Worm (Caenorhabditis elegans) whole organism, young adult: ENCODE data around the gene nlp-81.

Source experiments
- C17E4.6 ChIP-seq: fragments of 200-800 bp; sonication (Bioruptor generic); IDR thresholded peaks from 2 replicates; pipeline ENCODE4 v1.3.6; 2022; ENCODE audit warnings: missing genetic modification reagents, missing genetic modification characterization, missing compliant biosample characterization
- D2030.7 ChIP-seq: fragments of 200-800 bp; sonication (Bioruptor generic); IDR thresholded peaks from 2 replicates; pipeline ENCODE4 v1.3.6; 2022; ENCODE audit warnings: missing genetic modification reagents, missing genetic modification characterization, missing compliant biosample characterization
- F33H1.4 ChIP-seq: fragments of 200-800 bp; sonication (Bioruptor generic); IDR thresholded peaks from 2 replicates; pipeline ENCODE4 v1.3.6; 2022; ENCODE audit warnings: missing genetic modification reagents, missing genetic modification characterization, missing compliant biosample characterization
- F52B5.7 ChIP-seq: sonication (generic microtip); optimal IDR thresholded peaks from 2 replicates; lab custom pipeline; 2016; ENCODE audit warnings: mild to moderate bottlenecking, missing genetic modification characterization, missing compliant biosample characterization
- efl-1 ChIP-seq: fragments of 150-350 bp; optimal IDR thresholded peaks from 2 replicates; lab custom pipeline; 2014; ENCODE audit warnings: missing biosample characterization, missing genetic modification reagents, missing genetic modification characterization
- lin-54 ChIP-seq: fragments of 200-800 bp; sonication (Bioruptor generic); optimal IDR thresholded peaks from 2 replicates; lab custom pipeline; 2018; ENCODE audit warnings: mild to moderate bottlenecking, missing genetic modification characterization, missing compliant biosample characterization
- mes-4 ChIP-seq: sonication (generic microtip); optimal IDR thresholded peaks from 2 replicates; lab custom pipeline; 2016; ENCODE audit warnings: missing genotype, missing genetic modification characterization, missing compliant biosample characterization
- snpc-4 ChIP-seq, 5 experiments: fragments of 150-350 bp in 1 of 5; sonication (generic microtip) in 4 of 5; optimal IDR thresholded peaks; 2 replicates each; lab custom pipeline; 2014 to 2018; ENCODE audit warnings: missing genetic modification characterization in 5 of 5, missing biosample characterization in 3 of 5, antibody characterized with exemption in 2 of 5, mild to moderate bottlenecking in 2 of 5, missing compliant biosample characterization in 2 of 5, missing genotype in 2 of 5, moderate library complexity in 2 of 5, missing genetic modification reagents in 1 of 5

DNA sequence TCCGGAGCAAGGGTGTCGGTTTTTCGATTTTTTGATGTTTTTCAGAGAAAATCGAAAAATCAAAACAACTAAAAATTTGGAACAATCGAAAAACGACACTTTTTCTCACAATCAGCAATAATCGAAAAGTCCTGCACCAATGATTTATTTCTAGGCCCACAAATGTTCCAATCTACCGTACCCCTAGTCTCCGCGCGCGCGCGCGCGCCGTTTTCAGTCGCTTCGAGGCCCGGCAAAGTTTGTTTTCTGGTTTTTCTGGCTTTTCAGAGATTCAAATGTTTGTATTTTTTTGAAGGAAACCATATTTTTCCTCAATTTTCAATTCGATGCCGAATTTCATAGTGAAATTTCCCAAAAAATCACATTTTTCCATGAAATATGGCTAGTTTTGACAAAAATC, 36.0 kb upstream of the nlp-81 start:
- TF ChIP-seq lin-54 (GFP tag; lab: Kevin White, UChicago) (peak; percentile 73), F52B5.7 (no peak), snpc-4 (GFP tag; optimal IDR thresholded peaks at IDR 0.05; lab: Kevin White, UChicago) (no peak), snpc-4 (tag; optimal IDR thresholded peaks at IDR 0.05; lab: Kevin White, UChicago) (no peak), F33H1.4 (peak; percentile 85), mes-4 (tag; lab: Kevin White, UChicago) (no peak), C17E4.6 (GFP tag; lab: Robert Waterston, UW) (peak; percentile 86), efl-1 (GFP tag; lab: Kevin White, UChicago) (peak; percentile 98), D2030.7 (peak; percentile 91)
